Fruit fly (Drosophila melanogaster): ENCODE data around the gene SerRS-m.

Gene SerRS-m

DNA sequence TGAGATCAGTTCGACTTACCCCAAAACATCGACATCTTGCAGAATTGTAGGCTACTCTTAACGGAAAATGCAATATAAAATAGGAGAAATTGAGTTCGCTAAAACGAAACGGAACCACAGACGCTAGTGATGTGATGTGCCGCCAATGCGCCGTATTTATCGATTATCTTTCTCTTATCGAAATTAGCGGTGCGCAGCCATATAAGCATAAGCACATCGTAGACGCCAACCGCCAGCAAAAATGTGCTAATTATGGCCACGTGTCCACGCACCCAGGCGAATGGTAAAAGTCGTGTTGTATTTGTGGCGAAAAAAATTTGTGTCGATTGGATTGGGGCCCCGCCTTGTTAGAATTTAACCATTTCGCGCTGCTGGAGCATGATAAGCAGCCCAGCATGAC, 7.5 kb upstream of the SerRS-m start, which contains the start of the genes Fkbp39 and Cyfip:
Fkbp39 (minus strand) TSS at position 140 of the 400 bp plus-strand sequence.
Cyfip (plus strand) TSS at position 273 of the 400 bp plus-strand sequence.
- TF ChIP-seq h (GFP tag; optimal IDR thresholded peaks at IDR 0.05) (no peak), CG9705 (GFP tag; optimal IDR thresholded peaks at IDR 0.05) (no peak), Rel (GFP tag; optimal IDR thresholded peaks at IDR 0.05) (no peak), Rel (tag; optimal IDR thresholded peaks at IDR 0.05) (peak; percentile 47), dmrt93B (GFP tag; optimal IDR thresholded peaks at IDR 0.05) (no peak), Hr83 (GFP tag; optimal IDR thresholded peaks at IDR 0.05; ENCODE audit: poor library complexity, severe bottlenecking) (peak; percentile 86), Myc (optimal IDR thresholded peaks at IDR 0.05) (peak; percentile 79), br (GFP tag; optimal IDR thresholded peaks at IDR 0.05) (no peak), pan (optimal IDR thresholded peaks at IDR 0.05) (no peak), Sp1 (GFP tag; optimal IDR thresholded peaks at IDR 0.05) (peak; percentile 22), lola (GFP tag; optimal IDR thresholded peaks at IDR 0.05) (no peak), sv (GFP tag; optimal IDR thresholded peaks at IDR 0.05) (peak; percentile 21), OdsH (GFP tag; optimal IDR thresholded peaks at IDR 0.05) (peak; percentile 37), psq (GFP tag; optimal IDR thresholded peaks at IDR 0.05) (peak; percentile 4), Dif (GFP tag; optimal IDR thresholded peaks at IDR 0.05; ENCODE audit: partially characterized antibody) (no peak), HLH106 (tag; optimal IDR thresholded peaks at IDR 0.05) (peak; percentile 49), tai (GFP tag; optimal IDR thresholded peaks at IDR 0.05) (no peak), rgr (GFP tag; optimal IDR thresholded peaks at IDR 0.05) (no peak), Hnf4 (GFP tag; optimal IDR thresholded peaks at IDR 0.05) (no peak), foxo (GFP tag; optimal IDR thresholded peaks at IDR 0.05) (no peak)

DNA sequence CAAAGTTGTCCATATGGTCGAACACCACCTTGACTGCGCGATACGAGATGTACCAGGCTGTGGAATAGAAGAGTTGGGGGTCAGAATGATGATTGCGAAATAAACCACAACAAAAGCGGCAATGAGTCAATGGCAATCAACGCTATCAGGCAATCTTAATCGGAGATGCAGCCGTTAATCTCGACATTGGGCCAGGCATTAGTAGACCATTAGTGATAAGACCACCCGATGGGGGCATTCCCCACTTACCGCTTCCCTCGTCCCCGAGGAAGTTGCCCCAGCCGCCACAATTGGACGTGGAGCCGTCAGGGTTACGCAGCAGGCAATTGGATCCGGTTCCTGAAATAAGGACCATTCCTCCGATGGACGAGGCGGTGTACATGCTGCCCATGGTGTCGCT, 1.4 kb upstream of the SerRS-m start:
- TF ChIP-seq OdsH (GFP tag; optimal IDR thresholded peaks at IDR 0.05) (no peak), Rel (GFP tag; optimal IDR thresholded peaks at IDR 0.05) (no peak), Rel (tag; optimal IDR thresholded peaks at IDR 0.05) (peak; percentile 76)

DNA sequence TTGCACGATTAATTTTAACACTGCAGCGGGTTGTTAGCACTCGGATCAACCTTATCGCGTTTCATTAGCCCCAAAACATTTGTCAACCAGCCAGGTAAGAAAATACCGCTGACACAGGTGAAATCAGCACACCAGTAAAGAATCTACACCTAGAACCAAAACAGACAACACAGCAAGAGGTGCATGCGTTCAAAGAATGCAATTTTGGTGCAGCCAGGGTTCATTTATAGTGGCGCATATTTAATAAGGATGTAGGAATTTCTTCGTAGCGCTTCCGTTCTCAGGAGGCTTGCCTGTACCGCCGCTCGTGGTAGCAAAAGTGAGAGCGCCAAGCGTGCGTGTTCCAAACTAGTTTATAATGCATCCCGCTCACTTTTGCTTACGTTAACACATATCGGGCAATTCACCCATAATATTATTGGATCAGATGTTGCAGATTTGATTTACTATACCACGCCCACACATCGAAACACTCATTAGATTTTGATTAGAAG, 2.0 kb downstream of the SerRS-m start:
- TF ChIP-seq HLH106 (tag; optimal IDR thresholded peaks at IDR 0.05) (peak; percentile 16), CG32264 (GFP tag; optimal IDR thresholded peaks at IDR 0.05) (no peak), fru (GFP tag; optimal IDR thresholded peaks at IDR 0.05) (no peak), ey (GFP tag; optimal IDR thresholded peaks at IDR 0.05) (peak; percentile 7), dl (GFP tag; optimal IDR thresholded peaks at IDR 0.05; ENCODE audit: insufficient read depth in 1 of 2, partially characterized antibody in 2 of 2) (no peak), CrebA (GFP tag; optimal IDR thresholded peaks at IDR 0.05; ENCODE audit: borderline replicate concordance) (no peak), Rel (GFP tag; optimal IDR thresholded peaks at IDR 0.05) (no peak), Rel (tag; optimal IDR thresholded peaks at IDR 0.05) (no peak), tai (GFP tag; optimal IDR thresholded peaks at IDR 0.05) (no peak), foxo (GFP tag; optimal IDR thresholded peaks at IDR 0.05) (peak in 1 of 2 experiments; percentile 38), OdsH (GFP tag; optimal IDR thresholded peaks at IDR 0.05) (peak; percentile 12), Jra (GFP tag; optimal IDR thresholded peaks at IDR 0.05) (no peak)

DNA sequence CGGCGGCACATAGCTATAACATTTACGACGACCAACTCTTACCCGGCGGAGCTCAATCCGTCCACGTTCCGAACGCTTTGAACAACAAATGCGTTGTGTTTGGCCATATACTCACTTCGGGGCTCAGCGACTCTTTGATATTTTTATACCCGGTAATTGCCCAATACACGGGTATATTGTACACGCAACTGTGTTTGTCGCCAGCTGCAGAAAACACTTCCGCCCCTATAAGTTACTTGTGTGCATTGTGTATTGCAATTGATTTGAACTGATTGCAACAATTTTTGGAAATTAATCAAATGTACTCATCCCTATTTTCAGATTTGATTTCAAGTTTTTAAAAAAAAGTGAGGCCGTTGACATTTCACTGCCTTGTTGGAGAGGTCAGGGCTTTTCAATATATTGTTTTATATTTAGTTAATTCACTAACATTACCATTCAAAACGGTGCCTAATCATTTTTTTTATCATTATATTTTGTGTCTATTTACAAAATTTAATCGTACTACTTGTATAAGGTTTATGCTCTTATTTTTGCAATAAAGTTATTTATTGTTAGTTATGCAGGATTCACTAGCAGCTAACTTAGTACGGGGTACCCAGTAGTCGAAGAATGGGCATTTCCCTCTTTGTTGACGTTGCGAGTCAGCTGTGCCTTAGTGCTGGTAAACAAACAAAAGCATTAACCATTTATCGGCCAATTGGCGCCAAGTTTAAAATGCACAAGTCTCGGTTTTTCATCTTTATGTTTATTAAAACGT, 2.6 kb downstream of the SerRS-m start, which contains the start of gene Nagk:
Nagk (minus strand) TSS at position 331 of the 760 bp plus-strand sequence.
- peak; percentile 82 for TF ChIP-seq Hr83 (GFP tag; optimal IDR thresholded peaks at IDR 0.05; ENCODE audit: poor library complexity, severe bottlenecking)
- peak in 1 of 2 experiments; percentile 76 for TF ChIP-seq foxo (GFP tag; optimal IDR thresholded peaks at IDR 0.05)
- no peak for TF ChIP-seq Hnf4 (GFP tag; optimal IDR thresholded peaks at IDR 0.05)
- peak; percentile 63 for TF ChIP-seq rgr (GFP tag; optimal IDR thresholded peaks at IDR 0.05)
- TF ChIP-seq CrebA (GFP tag; optimal IDR thresholded peaks at IDR 0.05; ENCODE audit: borderline replicate concordance): no peak
- TF ChIP-seq sv (GFP tag; optimal IDR thresholded peaks at IDR 0.05): peak; percentile 65
- peak; percentile 34 for TF ChIP-seq CG32264 (GFP tag; optimal IDR thresholded peaks at IDR 0.05)
- no peak for TF ChIP-seq Myc (optimal IDR thresholded peaks at IDR 0.05)
- peak; percentile 34 for TF ChIP-seq CG9705 (GFP tag; optimal IDR thresholded peaks at IDR 0.05)
- no peak for TF ChIP-seq dsf (GFP tag; optimal IDR thresholded peaks at IDR 0.05; ENCODE audit: borderline replicate concordance)
- TF ChIP-seq N (GFP tag; optimal IDR thresholded peaks at IDR 0.05): no peak
- no peak for TF ChIP-seq sage (GFP tag; optimal IDR thresholded peaks at IDR 0.05)
- TF ChIP-seq Sp1 (GFP tag; optimal IDR thresholded peaks at IDR 0.05): peak; percentile 68
- TF ChIP-seq h (GFP tag; optimal IDR thresholded peaks at IDR 0.05): peak; percentile 70
- TF ChIP-seq dl (GFP tag; optimal IDR thresholded peaks at IDR 0.05; ENCODE audit: insufficient read depth in 1 of 2, partially characterized antibody in 2 of 2): no peak
- TF ChIP-seq Dfd (GFP tag; optimal IDR thresholded peaks at IDR 0.05): no peak
- peak; percentile 71 for TF ChIP-seq ey (GFP tag; optimal IDR thresholded peaks at IDR 0.05)
- TF ChIP-seq tai (GFP tag; optimal IDR thresholded peaks at IDR 0.05): no peak
- TF ChIP-seq GATAd (GFP tag; optimal IDR thresholded peaks at IDR 0.05): no peak
- TF ChIP-seq pan (optimal IDR thresholded peaks at IDR 0.05): peak; percentile 86
- peak; percentile 51 for TF ChIP-seq psq (GFP tag; optimal IDR thresholded peaks at IDR 0.05)
- no peak for TF ChIP-seq Abd-B (GFP tag; optimal IDR thresholded peaks at IDR 0.05)
- peak; percentile 89 for TF ChIP-seq woc (GFP tag; optimal IDR thresholded peaks at IDR 0.05)
- TF ChIP-seq Jra (GFP tag; optimal IDR thresholded peaks at IDR 0.05): peak; percentile 57
- no peak for TF ChIP-seq brk (GFP tag; optimal IDR thresholded peaks at IDR 0.05)
- peak; percentile 49 for TF ChIP-seq br (GFP tag; optimal IDR thresholded peaks at IDR 0.05)
- no peak for TF ChIP-seq dmrt93B (GFP tag; optimal IDR thresholded peaks at IDR 0.05)
- TF ChIP-seq lola (GFP tag; optimal IDR thresholded peaks at IDR 0.05): no peak
- no peak for TF ChIP-seq usp (GFP tag; optimal IDR thresholded peaks at IDR 0.05)
- peak; percentile 56 for TF ChIP-seq HLH106 (tag; optimal IDR thresholded peaks at IDR 0.05)
- no peak for TF ChIP-seq Hr78 (GFP tag; optimal IDR thresholded peaks at IDR 0.05)
- TF ChIP-seq Vsx2 (GFP tag; optimal IDR thresholded peaks at IDR 0.05; ENCODE audit: partially characterized antibody): no peak
- peak; percentile 68 for TF ChIP-seq OdsH (GFP tag; optimal IDR thresholded peaks at IDR 0.05)
- peak; percentile 37 for TF ChIP-seq Dif (GFP tag; optimal IDR thresholded peaks at IDR 0.05; ENCODE audit: partially characterized antibody)

All from whole organism, wandering third instar larva.